Worm (Caenorhabditis elegans): ENCODE data around the gene T23G7.2.

Gene T23G7.2

DNA sequence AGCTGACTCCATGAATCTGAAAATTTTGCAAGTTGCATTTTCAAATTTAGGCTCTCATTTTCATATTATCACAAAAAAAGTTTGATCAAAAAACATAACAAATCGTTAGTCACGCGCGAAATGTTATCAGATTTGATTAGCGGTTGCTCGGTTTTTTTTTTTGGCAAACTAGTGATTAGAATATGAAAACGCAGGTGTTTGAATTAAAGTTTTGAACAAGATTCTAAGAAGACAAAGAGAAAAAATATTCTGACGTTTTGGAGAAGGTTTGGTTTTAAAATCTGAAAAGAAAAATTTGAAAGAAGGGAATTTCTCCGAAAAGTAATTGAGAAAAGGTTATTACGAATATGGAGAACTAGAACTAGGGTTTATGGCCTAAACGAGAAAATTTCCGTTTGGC lies 28.4 kb downstream of the T23G7.2 start:
- no peak for TF ChIP-seq unc-62 (GFP tag; optimal IDR thresholded peaks at IDR 0.05)

DNA sequence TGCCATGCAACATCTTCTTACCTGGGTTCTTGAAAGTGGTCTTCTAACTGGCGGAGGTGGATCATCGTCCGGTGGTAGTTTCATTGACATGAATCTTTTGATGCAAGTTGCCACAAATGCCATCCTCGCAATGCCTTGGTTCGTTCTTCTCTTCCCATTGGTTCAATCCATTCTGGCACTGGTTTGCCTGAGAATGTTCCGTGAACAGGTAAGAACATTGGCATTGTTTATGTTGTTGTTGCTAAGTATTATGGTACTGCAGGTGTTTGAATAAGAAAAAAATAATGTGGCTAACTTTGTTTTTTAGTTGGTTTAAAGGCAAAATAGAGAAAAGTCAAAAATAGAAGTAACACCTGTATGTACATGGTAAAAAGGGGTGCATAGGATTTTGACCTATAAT lies 29.0 kb downstream of the T23G7.2 start:
- TF ChIP-seq unc-62 (GFP tag; optimal IDR thresholded peaks at IDR 0.05) = no peak

DNA sequence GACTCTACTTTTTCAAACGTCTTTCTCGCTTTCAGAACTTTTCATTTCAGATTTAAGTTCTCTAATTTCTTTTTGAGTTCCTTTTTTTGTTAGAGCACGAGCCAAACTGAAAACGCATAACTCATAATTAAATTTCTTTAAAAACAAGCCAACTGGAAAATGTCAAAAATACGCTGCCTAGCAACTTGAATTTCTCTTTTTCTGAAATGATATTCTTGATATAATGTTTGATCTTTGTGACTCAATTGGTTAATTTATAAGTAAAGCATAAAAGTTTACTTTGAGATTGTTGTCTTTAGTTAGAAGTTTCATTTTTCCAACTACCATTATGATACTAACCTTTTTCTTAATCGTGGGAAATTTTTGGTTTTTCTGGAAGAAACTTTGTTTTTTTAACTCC lies 31.6 kb downstream of the T23G7.2 start:
- TF ChIP-seq unc-62 (GFP tag; optimal IDR thresholded peaks at IDR 0.05) = no peak

DNA sequence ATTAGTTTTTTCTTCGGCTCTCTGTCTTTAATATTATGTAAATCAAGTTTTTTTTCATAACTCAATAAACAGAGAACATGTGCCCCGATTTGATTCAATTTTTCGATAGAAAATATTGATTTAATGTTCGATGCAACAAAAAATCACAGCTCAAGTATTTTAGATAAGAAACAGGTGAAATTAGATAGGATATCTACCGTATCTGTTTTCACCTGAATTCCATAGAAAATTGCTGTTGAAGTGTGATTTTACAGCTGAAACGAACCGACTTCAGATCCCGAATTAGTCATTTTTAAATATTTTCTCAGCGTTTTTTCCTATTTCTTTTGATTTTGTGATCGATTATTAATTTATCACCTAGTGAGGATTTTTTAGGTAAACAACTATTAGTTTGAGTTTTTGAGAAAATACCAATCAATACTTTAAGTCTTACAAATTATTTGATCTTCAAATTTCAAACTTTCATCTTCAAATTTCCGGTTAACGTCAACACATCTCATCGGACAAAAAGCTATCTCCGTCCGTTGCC lies 33.5 kb downstream of the T23G7.2 start, which contains the start of gene Y9C2UA.1:
Gene Y9C2UA.1 (plus strand): TSS at position 479 of the 529 bp plus-strand sequence.
- no peak for TF ChIP-seq unc-62 (GFP tag; optimal IDR thresholded peaks at IDR 0.05)

- no peak for TF ChIP-seq unc-62 (GFP tag; optimal IDR thresholded peaks at IDR 0.05)
These were observed 34.9 kb downstream of the T23G7.2 start, which contains the start of gene C16D2.3 for ce11 chrII:9137803-9138202. Gene C16D2.3, plus strand, starts transcription at chrII:9138103.

DNA sequence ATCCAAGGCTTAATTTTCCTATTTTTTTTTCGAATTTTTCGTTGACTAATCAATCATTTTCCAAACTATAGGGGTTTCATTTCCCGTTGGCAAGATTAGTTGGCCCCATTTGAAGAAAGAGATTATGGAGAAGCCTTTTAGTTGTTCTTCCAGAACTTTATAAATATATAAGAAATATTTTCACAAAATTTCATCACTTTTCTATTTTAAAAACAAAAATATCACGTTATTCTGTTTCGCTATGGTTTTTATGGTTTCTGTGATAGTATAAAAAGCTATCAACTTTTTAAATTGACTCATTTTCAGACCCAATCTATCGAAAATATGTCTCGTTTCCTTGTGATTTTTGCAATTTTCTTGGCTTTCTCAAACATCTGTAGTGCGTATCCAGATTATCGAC lies 36.9 kb downstream of the T23G7.2 start, which contains the start of gene nlp-78:
Gene nlp-78 (plus strand): TSS at position 301 of the 400 bp plus-strand sequence.
- no peak for TF ChIP-seq unc-62 (GFP tag; optimal IDR thresholded peaks at IDR 0.05)

DNA sequence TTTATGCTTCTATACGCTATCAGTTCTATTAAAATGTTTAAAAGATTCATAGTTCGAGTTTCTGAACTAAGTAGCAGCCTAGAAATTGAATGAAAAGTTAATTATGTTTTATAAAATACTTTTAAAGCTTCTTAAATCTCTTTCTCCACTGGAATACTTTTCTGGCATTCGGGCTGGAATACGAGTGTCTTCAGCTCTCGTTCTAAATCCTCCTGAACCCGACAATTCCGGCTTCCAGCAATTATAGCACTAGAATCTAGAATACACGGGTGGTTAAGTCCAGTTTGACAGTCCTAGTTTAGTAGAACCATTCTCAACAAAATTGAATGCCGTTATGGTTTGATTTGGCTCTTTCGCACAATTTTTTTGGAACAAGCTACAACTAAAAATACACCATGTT lies 40.4 kb downstream of the T23G7.2 start:
- TF ChIP-seq unc-62 (GFP tag; optimal IDR thresholded peaks at IDR 0.05) = no peak

- TF ChIP-seq unc-62 (GFP tag; optimal IDR thresholded peaks at IDR 0.05) = no peak
These were observed 41.4 kb downstream of the T23G7.2 start, which contains the start of gene C16D2.1 for ce11 chrII:9131363-9131762. Gene C16D2.1, plus strand, starts transcription at chrII:9131663.

ce11 chrII:9130339-9130738 lies 42.4 kb downstream of the T23G7.2 start:
- TF ChIP-seq unc-62 (GFP tag; optimal IDR thresholded peaks at IDR 0.05) = no peak

DNA sequence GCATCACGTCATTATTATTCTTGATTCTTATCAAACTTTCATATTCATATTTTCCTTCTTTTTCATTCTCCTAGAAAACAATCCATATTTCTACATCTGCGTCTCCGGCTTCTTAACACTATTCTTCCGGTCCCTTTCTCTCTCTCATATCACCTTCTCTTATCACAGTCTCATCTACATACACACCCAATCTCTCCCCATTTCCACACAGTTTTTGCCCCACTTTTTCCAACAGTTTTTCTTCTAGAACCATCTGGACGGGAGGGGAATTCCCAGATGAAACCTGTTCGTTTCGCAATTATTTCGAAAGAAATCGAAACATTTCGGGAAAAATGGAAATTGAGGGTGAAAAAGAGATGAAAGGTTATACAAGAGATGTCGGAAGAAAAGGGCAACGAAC lies 44.6 kb downstream of the T23G7.2 start:
- TF ChIP-seq unc-62 (GFP tag; optimal IDR thresholded peaks at IDR 0.05) = no peak

ce11 chrII:9127379-9127778 lies 45.4 kb downstream of the T23G7.2 start:
- TF ChIP-seq unc-62 (GFP tag; optimal IDR thresholded peaks at IDR 0.05) = no peak

ce11 chrII:9126965-9127364 lies 45.8 kb downstream of the T23G7.2 start:
- TF ChIP-seq unc-62 (GFP tag; optimal IDR thresholded peaks at IDR 0.05) = no peak

DNA sequence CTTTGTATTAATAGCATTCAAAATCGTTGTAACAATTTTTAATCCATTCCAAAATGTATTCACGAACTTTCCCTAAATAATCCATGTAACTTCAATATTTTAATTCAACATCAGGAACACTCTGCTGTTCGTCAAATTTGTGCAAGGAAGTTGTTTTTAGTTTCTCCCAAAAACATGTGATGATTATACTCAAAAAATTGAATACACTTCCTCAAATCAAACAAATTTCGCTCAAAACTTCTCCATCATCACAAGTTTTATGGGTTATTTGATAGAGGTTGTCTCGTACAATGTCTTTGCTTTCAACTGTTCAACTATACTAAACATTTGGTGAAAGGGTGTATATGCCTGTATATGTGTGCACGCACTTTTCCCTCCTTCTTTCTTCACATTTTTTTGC lies 47.7 kb downstream of the T23G7.2 start:
- TF ChIP-seq unc-62 (GFP tag; optimal IDR thresholded peaks at IDR 0.05) = no peak

DNA sequence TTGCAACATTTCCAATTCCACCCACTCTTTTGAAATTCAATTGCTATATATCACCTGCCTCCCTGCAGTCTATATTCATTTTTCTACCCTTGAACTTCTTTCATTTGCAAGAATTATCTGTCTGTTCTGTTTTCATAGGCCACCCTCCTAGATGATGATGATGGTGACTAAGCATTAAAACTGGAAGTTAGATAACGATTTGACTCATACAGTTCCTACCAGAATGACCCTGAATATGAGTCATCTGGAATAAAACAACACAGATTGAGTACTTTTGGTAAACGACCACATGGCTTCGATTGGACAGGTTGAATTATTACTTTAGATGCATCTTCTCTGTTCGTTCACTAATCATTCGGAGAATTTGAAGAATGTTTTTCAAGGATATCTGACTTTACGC lies 48.4 kb downstream of the T23G7.2 start:
- TF ChIP-seq unc-62 (GFP tag; optimal IDR thresholded peaks at IDR 0.05) = no peak

DNA sequence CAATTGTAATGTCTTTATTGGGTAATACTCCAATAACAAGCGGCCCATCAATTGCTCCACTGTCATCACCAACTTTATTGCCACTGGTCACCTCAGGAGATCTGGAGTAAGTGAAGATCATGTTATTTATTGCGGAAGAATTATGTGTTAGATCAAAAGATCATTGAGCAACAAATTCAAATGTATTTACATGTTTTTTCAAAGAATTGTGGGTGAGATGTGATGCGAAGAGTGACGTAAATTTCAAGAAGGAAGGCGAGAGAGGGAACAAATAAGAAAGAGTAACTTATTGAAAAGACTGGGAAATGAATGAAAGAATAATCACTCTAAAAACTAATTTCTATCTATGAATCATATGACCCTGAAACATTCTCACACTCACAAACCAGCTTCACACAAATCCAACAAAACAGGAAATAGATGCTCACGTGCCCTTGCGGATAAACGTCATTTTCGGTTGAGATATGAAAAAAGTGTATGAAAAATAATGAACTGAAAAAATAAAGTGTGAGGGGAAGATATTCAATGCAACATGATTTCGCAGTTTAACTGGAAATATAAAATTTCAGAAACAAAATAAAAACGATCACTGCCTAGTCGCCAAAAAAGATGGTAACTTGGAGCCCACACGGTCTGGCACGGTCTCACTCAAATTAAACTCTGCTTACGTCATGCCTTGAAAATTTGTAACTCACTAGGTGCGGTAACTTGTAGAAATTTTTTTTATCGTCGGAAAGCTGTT lies 51.8 kb downstream of the T23G7.2 start:
- TF ChIP-seq unc-62 (GFP tag; optimal IDR thresholded peaks at IDR 0.05) = no peak

- TF ChIP-seq unc-62 (GFP tag; optimal IDR thresholded peaks at IDR 0.05) = no peak
These were observed 52.4 kb downstream of the T23G7.2 start for ce11 chrII:9120329-9120728.

All from whole organism, dauer.